Worm (Caenorhabditis elegans): ENCODE results near the gene idpc-3.

The idpc-3 gene

DNA sequence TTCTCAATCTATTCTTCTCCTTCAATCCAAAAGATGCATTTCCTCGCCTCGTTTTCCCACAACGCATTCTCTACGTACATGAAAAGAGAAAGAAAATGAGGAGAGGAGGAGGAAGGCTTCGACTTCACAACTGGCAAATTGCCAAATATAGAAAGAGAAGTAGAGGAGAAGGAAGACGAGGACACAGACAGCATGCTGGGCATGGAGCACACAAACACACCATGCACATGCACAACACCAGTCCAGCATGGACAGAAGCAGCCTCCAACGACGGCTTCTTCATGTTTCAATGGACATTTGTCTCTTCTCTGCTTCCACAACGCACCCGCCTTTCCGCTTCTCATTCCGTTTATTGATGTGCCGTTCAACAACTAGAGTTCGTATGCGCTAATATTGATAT lies 35.6 kb upstream of the idpc-3 start (continued):
- TF ChIP-seq fkh-10 (GFP tag; optimal IDR thresholded peaks at IDR 0.05) = peak; percentile 3
- peak; percentile 27 for TF ChIP-seq hlh-30 (tag; optimal IDR thresholded peaks at IDR 0.05; ENCODE audit: insufficient read depth)
- no peak for TF ChIP-seq zfp-2 (tag; optimal IDR thresholded peaks at IDR 0.05)
- TF ChIP-seq F44E2.7 (GFP tag; IDR thresholded peaks at IDR 0.05) = no peak
- TF ChIP-seq spr-3 (GFP tag; optimal IDR thresholded peaks at IDR 0.05) = no peak
- no peak for TF ChIP-seq dmd-8 (GFP tag; IDR thresholded peaks at IDR 0.05)
- no peak for TF ChIP-seq lin-38 (GFP tag; IDR thresholded peaks at IDR 0.05)

ce11 chrV:9663948-9664347 lies 34.9 kb upstream of the idpc-3 start:
- no peak for TF ChIP-seq hif-1 (tag; optimal IDR thresholded peaks at IDR 0.05)
- no peak for TF ChIP-seq nhr-111 (GFP tag; optimal IDR thresholded peaks at IDR 0.05)
- no peak for TF ChIP-seq mxl-3 (GFP tag; optimal IDR thresholded peaks at IDR 0.05)
- no peak for TF ChIP-seq ceh-82 (tag; optimal IDR thresholded peaks at IDR 0.05)
- no peak for TF ChIP-seq snpc-1.2 (GFP tag; IDR thresholded peaks at IDR 0.05)
- no peak for TF ChIP-seq unc-130 (GFP tag; optimal IDR thresholded peaks at IDR 0.05)
- TF ChIP-seq ceh-20 (GFP tag; IDR thresholded peaks at IDR 0.05) = no peak
- TF ChIP-seq tag-97 (GFP tag; IDR thresholded peaks at IDR 0.05) = no peak
- TF ChIP-seq duxl-1 (tag; optimal IDR thresholded peaks at IDR 0.05; ENCODE audit: poor library complexity) = no peak
- no peak for TF ChIP-seq lin-39 (tag; optimal IDR thresholded peaks at IDR 0.05)
- TF ChIP-seq php-3 (GFP tag; IDR thresholded peaks at IDR 0.05) = no peak
- no peak for TF ChIP-seq arid-1 (GFP tag; conservative IDR thresholded peaks at IDR 0.05)

- TF ChIP-seq nhr-237 (tag; optimal IDR thresholded peaks at IDR 0.05) (no peak), egl-27 (tag; optimal IDR thresholded peaks at IDR 0.05) (no peak), Y105C5A.15 (GFP tag; IDR thresholded peaks at IDR 0.05) (no peak), Y75B8A.6 (GFP tag; IDR thresholded peaks at IDR 0.05) (no peak), ceh-32 (tag; optimal IDR thresholded peaks at IDR 0.05; ENCODE audit: poor library complexity) (no peak), cey-2 (tag; optimal IDR thresholded peaks at IDR 0.05; ENCODE audit: borderline replicate concordance, insufficient read depth) (no peak), ZK337.2 (GFP tag; IDR thresholded peaks at IDR 0.05) (no peak), nhr-6 (tag; optimal IDR thresholded peaks at IDR 0.05) (no peak), vab-7 (GFP tag; IDR thresholded peaks at IDR 0.05) (no peak), aly-2 (tag; optimal IDR thresholded peaks at IDR 0.05) (no peak), jun-1 (tag; optimal IDR thresholded peaks at IDR 0.05) (no peak), zip-2 (tag; optimal IDR thresholded peaks at IDR 0.05) (no peak)
These were observed 32.5 kb upstream of the idpc-3 start, which contains the start of gene pitr-4 for ce11 chrV:9661514-9661913. Gene pitr-4 (minus strand): TSS chrV:9661614.

ce11 chrV:9654154-9654805 lies 25.3 kb upstream of the idpc-3 start, which contains the start of gene cyp-29A4:
Gene cyp-29A4 (plus strand): TSS chrV:9654755.
- TF ChIP-seq nhr-10 (tag; optimal IDR thresholded peaks at IDR 0.05) = no peak
- TF ChIP-seq T26A8.4 (GFP tag; IDR thresholded peaks at IDR 0.05) = no peak
- TF ChIP-seq jun-1 (tag; optimal IDR thresholded peaks at IDR 0.05) = no peak
- no peak for TF ChIP-seq nhr-48 (tag; optimal IDR thresholded peaks at IDR 0.05)
- no peak for TF ChIP-seq ces-1 (GFP tag; optimal IDR thresholded peaks at IDR 0.05)
- TF ChIP-seq ceh-32 (tag; optimal IDR thresholded peaks at IDR 0.05; ENCODE audit: poor library complexity) = no peak
- TF ChIP-seq nhr-28 (tag; optimal IDR thresholded peaks at IDR 0.05) = peak; percentile 86
- no peak for TF ChIP-seq daf-12 (tag; optimal IDR thresholded peaks at IDR 0.05)
- TF ChIP-seq zfp-2 (tag; optimal IDR thresholded peaks at IDR 0.05) = no peak
- no peak for TF ChIP-seq zip-11 (GFP tag; IDR thresholded peaks at IDR 0.05)
- peak; percentile 2 for TF ChIP-seq aha-1 (tag)
- TF ChIP-seq madf-9 (GFP tag; conservative IDR thresholded peaks at IDR 0.05) = no peak
- no peak for TF ChIP-seq cey-2 (tag; optimal IDR thresholded peaks at IDR 0.05; ENCODE audit: borderline replicate concordance, insufficient read depth)
- TF ChIP-seq Y5F2A.4 (GFP tag; optimal IDR thresholded peaks at IDR 0.05) = no peak
- TF ChIP-seq lir-3 (tag; optimal IDR thresholded peaks at IDR 0.05) = no peak
- TF ChIP-seq hlh-30 (tag; optimal IDR thresholded peaks at IDR 0.05; ENCODE audit: insufficient read depth) = no peak
- no peak for TF ChIP-seq lin-15B (tag; optimal IDR thresholded peaks at IDR 0.05)
- no peak for TF ChIP-seq pqm-1 (tag; optimal IDR thresholded peaks at IDR 0.05)
- TF ChIP-seq sdz-12 (GFP tag; optimal IDR thresholded peaks at IDR 0.05) = no peak
- no peak for TF ChIP-seq dpl-1 (GFP tag; optimal IDR thresholded peaks at IDR 0.05)
- TF ChIP-seq daf-19 (GFP tag; conservative IDR thresholded peaks at IDR 0.05) = no peak
- no peak for TF ChIP-seq ZK337.2 (GFP tag; IDR thresholded peaks at IDR 0.05)
